Fruit fly (Drosophila melanogaster) whole organism, prepupa: ENCODE results near the gene Atg1.

Experiments used
- Blimp-1 ChIP-seq: fragments of 200-800 bp; sonication (Bioruptor generic); optimal IDR thresholded peaks from 3 replicates; lab custom pipeline; 2017; ENCODE audit warnings: missing biosample characterization, missing genetic modification characterization, mild to moderate bottlenecking, moderate library complexity, missing genetic modification reagents
- CG10631 ChIP-seq: fragments of 200-800 bp; sonication (Bioruptor generic); optimal IDR thresholded peaks from 2 replicates; lab custom pipeline; 2016; ENCODE audit warnings: missing biosample characterization, missing genetic modification characterization
- CG11294 ChIP-seq: fragments of 200-800 bp; sonication (Bioruptor generic); IDR thresholded peaks from 2 replicates; pipeline ENCODE4 v1.3.6; 2022; ENCODE audit warnings: missing biosample characterization, missing genetic modification characterization
- CG11762 ChIP-seq: fragments of 200-800 bp; sonication (Bioruptor generic); optimal IDR thresholded peaks from 3 replicates; lab custom pipeline; 2016; ENCODE audit warnings: missing biosample characterization, missing genetic modification characterization; ENCODE audit not compliant: insufficient read depth
- CG11902 ChIP-seq: fragments of 200-800 bp; sonication (Bioruptor generic); optimal IDR thresholded peaks from 3 replicates; lab custom pipeline; 2016; ENCODE audit warnings: missing biosample characterization, missing genetic modification characterization
- CG15336 ChIP-seq: fragments of 200-800 bp; sonication (Bioruptor generic); IDR thresholded peaks from 2 replicates; pipeline ENCODE4 v1.3.6; 2022; ENCODE audit warnings: missing biosample characterization, missing genetic modification characterization
- CG1621 ChIP-seq: fragments of 200-800 bp; sonication (Bioruptor generic); optimal IDR thresholded peaks from 3 replicates; lab custom pipeline; 2018; ENCODE audit warnings: missing biosample characterization, mild to moderate bottlenecking, missing genetic modification characterization
- CG3032 ChIP-seq: fragments of 200-800 bp; optimal IDR thresholded peaks from 2 replicates; lab custom pipeline; 2019; ENCODE audit warnings: missing biosample characterization, mild to moderate bottlenecking, missing genetic modification characterization, moderate library complexity
- CG32006 ChIP-seq: fragments of 200-800 bp; sonication (Bioruptor generic); optimal IDR thresholded peaks from 3 replicates; lab custom pipeline; 2017; ENCODE audit warnings: missing biosample characterization, mild to moderate bottlenecking, missing genetic modification characterization
- CG4318 ChIP-seq: fragments of 200-800 bp; sonication (Bioruptor generic); optimal IDR thresholded peaks from 3 replicates; lab custom pipeline; 2017; ENCODE audit warnings: missing biosample characterization, mild to moderate bottlenecking, missing genetic modification characterization
- CG6163 ChIP-seq: fragments of 200-800 bp; sonication (Bioruptor generic); IDR thresholded peaks from 3 replicates; pipeline ENCODE4 v1.3.6; 2022; ENCODE audit warnings: missing biosample characterization, missing genetic modification characterization
- CG6792 ChIP-seq: fragments of 200-800 bp; sonication (Bioruptor generic); optimal IDR thresholded peaks from 3 replicates; lab custom pipeline; 2016; ENCODE audit warnings: missing biosample characterization, missing genetic modification characterization
- Eip75B ChIP-seq: fragments of 200-800 bp; sonication (Bioruptor generic); optimal IDR thresholded peaks from 3 replicates; lab custom pipeline; 2016; ENCODE audit warnings: missing biosample characterization, missing genetic modification characterization
- Eip78C ChIP-seq: fragments of 200-800 bp; sonication (Bioruptor generic); peaks from one replicate; lab custom pipeline; 2016; ENCODE audit warnings: missing biosample characterization, missing genetic modification characterization
- Ets96B ChIP-seq: fragments of 200-800 bp; optimal IDR thresholded peaks from 2 replicates; lab custom pipeline; 2019; ENCODE audit warnings: missing biosample characterization, mild to moderate bottlenecking, missing genetic modification characterization, moderate library complexity
- Gug ChIP-seq: fragments of 200-800 bp; sonication (Bioruptor generic); IDR thresholded peaks from 2 replicates; pipeline ENCODE4 v1.3.6; 2022; ENCODE audit warnings: missing biosample characterization, missing genetic modification characterization
- Hr4 ChIP-seq: fragments of 200-800 bp; sonication (Bioruptor generic); optimal IDR thresholded peaks from 3 replicates; lab custom pipeline; 2016; ENCODE audit warnings: missing biosample characterization, missing genetic modification characterization
- Met ChIP-seq: fragments of 200-800 bp; sonication (Bioruptor generic); optimal IDR thresholded peaks from 3 replicates; lab custom pipeline; 2016; ENCODE audit warnings: missing biosample characterization, missing genetic modification characterization
- OdsH ChIP-seq: fragments of 200-800 bp; sonication (Bioruptor generic); optimal IDR thresholded peaks from 3 replicates; lab custom pipeline; 2016; ENCODE audit warnings: missing biosample characterization, missing genetic modification characterization
- Smox ChIP-seq: fragments of 200-800 bp; sonication (Bioruptor generic); optimal IDR thresholded peaks from 3 replicates; lab custom pipeline; 2016; ENCODE audit warnings: missing biosample characterization, missing genetic modification characterization
- Sox14 ChIP-seq: fragments of 200-800 bp; sonication (Bioruptor generic); optimal IDR thresholded peaks from 3 replicates; lab custom pipeline; 2016; ENCODE audit warnings: missing biosample characterization, missing genetic modification characterization
- achi ChIP-seq: fragments of 200-800 bp; sonication (Bioruptor generic); optimal IDR thresholded peaks from 3 replicates; lab custom pipeline; 2016; ENCODE audit warnings: missing biosample characterization, missing genetic modification characterization
- cyc ChIP-seq: fragments of 200-800 bp; sonication (Bioruptor generic); optimal IDR thresholded peaks from 3 replicates; lab custom pipeline; 2016; ENCODE audit warnings: missing biosample characterization, missing genetic modification characterization
- fkh ChIP-seq: fragments of 200-800 bp; sonication (Bioruptor generic); optimal IDR thresholded peaks from 3 replicates; lab custom pipeline; 2017; ENCODE audit warnings: missing biosample characterization, mild to moderate bottlenecking, missing genetic modification characterization, moderate library complexity
- lz ChIP-seq: fragments of 200-800 bp; sonication (Bioruptor generic); optimal IDR thresholded peaks from 3 replicates; lab custom pipeline; 2016; ENCODE audit warnings: missing biosample characterization, missing genetic modification characterization
- pdm3 ChIP-seq: fragments of 200-800 bp; sonication (Bioruptor generic); optimal IDR thresholded peaks from 3 replicates; lab custom pipeline; 2016; ENCODE audit warnings: missing biosample characterization, missing genetic modification characterization
- spab ChIP-seq: fragments of 200-800 bp; sonication (Bioruptor generic); optimal IDR thresholded peaks from 2 replicates; lab custom pipeline; 2017; ENCODE audit warnings: missing biosample characterization, mild to moderate bottlenecking, missing genetic modification characterization, missing genetic modification reagents
- svp ChIP-seq: fragments of 200-800 bp; sonication (Bioruptor generic); peaks from one replicate; lab custom pipeline; 2016; ENCODE audit warnings: missing biosample characterization, missing genetic modification characterization
- topi ChIP-seq: fragments of 200-800 bp; sonication (Bioruptor generic); optimal IDR thresholded peaks from 3 replicates; lab custom pipeline; 2016; ENCODE audit warnings: missing biosample characterization, missing genetic modification characterization
- vri ChIP-seq: fragments of 200-800 bp; sonication (Bioruptor generic); optimal IDR thresholded peaks from 3 replicates; lab custom pipeline; 2016; ENCODE audit warnings: missing biosample characterization, mild to moderate bottlenecking, missing genetic modification characterization

The Atg1 gene

dm6 chr3L:12843056-12843799, 38.3 kb upstream of the Atg1 start, which contains the start of gene nebu (continued):
- TF ChIP-seq vri (GFP tag; lab: Kevin White, UChicago) (peak; percentile 98), CG4318 (GFP tag; lab: Kevin White, UChicago) (peak; percentile 95), achi (GFP tag; lab: Kevin White, UChicago) (peak; percentile 98), topi (GFP tag; lab: Kevin White, UChicago) (peak; percentile 99), CG15336 (peak; percentile 97), Ets96B (tag; lab: Kevin White, UChicago) (peak; percentile 97), CG6792 (peak; percentile 99), Smox (GFP tag; lab: Kevin White, UChicago) (peak; percentile 99), Hr4 (peak; percentile 98), Sox14 (GFP tag; lab: Kevin White, UChicago) (peak; percentile 99)

- TF ChIP-seq CG4318 (GFP tag; lab: Kevin White, UChicago) (no peak), CG11902 (GFP tag; lab: Kevin White, UChicago) (no peak)
Observed at dm6 chr3L:12842532-12842931, 37.6 kb upstream of the Atg1 start.

- TF ChIP-seq Ets96B (tag; lab: Kevin White, UChicago) (no peak), fkh (GFP tag; lab: Kevin White, UChicago) (peak; percentile 19)
Observed at dm6 chr3L:12841459-12841858, 36.5 kb upstream of the Atg1 start.

- TF ChIP-seq cyc (no peak), pdm3 (no peak), CG1621 (no peak), CG11762 (GFP tag; lab: Kevin White, UChicago) (no peak), CG10631 (GFP tag; lab: Kevin White, UChicago) (no peak), spab (GFP tag; lab: Kevin White, UChicago) (no peak), achi (GFP tag; lab: Kevin White, UChicago) (no peak), CG3032 (tag; lab: Kevin White, UChicago) (no peak), CG11294 (GFP tag; lab: Robert Waterston, UW) (no peak), Gug (GFP tag; lab: Robert Waterston, UW) (no peak), Blimp-1 (GFP tag; lab: Kevin White, UChicago) (no peak)
Observed at dm6 chr3L:12839882-12840281, 35.0 kb upstream of the Atg1 start.

- TF ChIP-seq CG4318 (GFP tag; lab: Kevin White, UChicago) (no peak), Eip75B (peak; percentile 12), vri (GFP tag; lab: Kevin White, UChicago) (peak; percentile 20), OdsH (GFP tag; lab: Kevin White, UChicago) (no peak), pdm3 (no peak), Gug (GFP tag; lab: Robert Waterston, UW) (no peak), lz (GFP tag; lab: Kevin White, UChicago) (no peak), CG6163 (GFP tag; lab: Robert Waterston, UW) (no peak), Met (GFP tag; lab: Kevin White, UChicago) (no peak), svp (GFP tag; lab: Kevin White, UChicago) (peak; percentile 98), CG32006 (GFP tag; lab: Kevin White, UChicago) (peak; percentile 4), Eip78C (peak; percentile 47)
Observed at dm6 chr3L:12837196-12837720, 32.3 kb upstream of the Atg1 start.
